Fruit fly (Drosophila melanogaster) whole organism, adult: ENCODE results near the gene Ufl1.

Experiments
- CG11617 ChIP-seq: fragments of 200-800 bp; sonication (Bioruptor generic); optimal IDR thresholded peaks from 2 replicates; lab custom pipeline; 2017; ENCODE audit warnings: mild to moderate bottlenecking, missing biosample characterization, missing genetic modification reagents, missing genetic modification characterization
- CG12768 ChIP-seq: fragments of 200-800 bp; sonication (Bioruptor generic); optimal IDR thresholded peaks from 2 replicates; lab custom pipeline; 2017; ENCODE audit warnings: missing biosample characterization, missing genetic modification characterization, mild to moderate bottlenecking, moderate library complexity, missing genetic modification reagents
- CG14711 ChIP-seq: fragments of 200-800 bp; sonication (Bioruptor generic); optimal IDR thresholded peaks from 2 replicates; lab custom pipeline; 2018; ENCODE audit warnings: missing biosample characterization, mild to moderate bottlenecking, missing genetic modification characterization, moderate library complexity
- CG33017 ChIP-seq: fragments of 200-800 bp; sonication (Bioruptor generic); optimal IDR thresholded peaks from 2 replicates; lab custom pipeline; 2018; ENCODE audit warnings: missing biosample characterization, mild to moderate bottlenecking, missing genetic modification characterization, moderate library complexity
- CG5204 ChIP-seq: fragments of 200-800 bp; sonication (Bioruptor generic); optimal IDR thresholded peaks from 2 replicates; lab custom pipeline; 2016; ENCODE audit warnings: missing biosample characterization, missing genetic modification characterization
- Clk ChIP-seq: fragments of 200-800 bp; sonication (Bioruptor generic); optimal IDR thresholded peaks from 2 replicates; lab custom pipeline; 2017; ENCODE audit warnings: missing biosample characterization, missing genetic modification characterization
- Crg-1 ChIP-seq: fragments of 200-800 bp; sonication (Bioruptor generic); optimal IDR thresholded peaks from 2 replicates; lab custom pipeline; 2016; ENCODE audit warnings: missing biosample characterization, missing genetic modification characterization
- cic ChIP-seq: fragments of 200-800 bp; sonication (Bioruptor generic); optimal IDR thresholded peaks from 2 replicates; lab custom pipeline; 2017; ENCODE audit warnings: missing biosample characterization, mild to moderate bottlenecking, missing genetic modification characterization, moderate library complexity
- tj ChIP-seq: fragments of 200-800 bp; sonication (Bioruptor generic); optimal IDR thresholded peaks from 3 replicates; lab custom pipeline; 2017; ENCODE audit warnings: missing biosample characterization, mild to moderate bottlenecking, missing genetic modification characterization, moderate library complexity
- toe ChIP-seq: fragments of 200-800 bp; sonication (Bioruptor generic); optimal IDR thresholded peaks from 2 replicates; lab custom pipeline; 2016; ENCODE audit warnings: missing biosample characterization, missing genetic modification characterization

DNA sequence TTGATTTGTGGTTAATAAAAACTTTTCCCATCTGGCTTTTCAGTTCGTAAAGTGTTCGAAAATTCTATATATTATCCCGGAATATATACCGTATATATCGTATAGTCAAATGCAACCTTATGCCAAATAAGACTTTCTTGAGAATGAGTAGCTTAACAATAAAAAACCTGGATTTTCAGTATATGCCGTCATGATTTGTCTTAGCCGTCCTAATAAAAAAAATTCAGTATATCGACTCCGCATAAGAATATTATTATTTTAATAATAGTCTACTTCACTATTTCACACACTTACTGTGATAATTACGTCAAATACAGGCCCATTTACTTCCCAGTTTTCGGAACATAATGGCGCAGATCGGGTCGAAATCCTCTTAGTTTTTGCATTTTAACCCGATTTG is 12.4 kb downstream of the Ufl1 start, which contains the start of gene Mst84B:
- no peak for TF ChIP-seq tj (GFP tag; lab: Kevin White, UChicago)
- no peak for TF ChIP-seq Clk
- no peak for TF ChIP-seq Crg-1 (GFP tag; lab: Kevin White, UChicago)
- TF ChIP-seq CG14711 (tag; lab: Kevin White, UChicago), result no peak
- no peak for TF ChIP-seq CG12768 (GFP tag; lab: Kevin White, UChicago)
- TF ChIP-seq CG5204, result no peak
- no peak for TF ChIP-seq CG33017 (tag; lab: Kevin White, UChicago)
- TF ChIP-seq toe (GFP tag; lab: Kevin White, UChicago), result no peak
- TF ChIP-seq cic (GFP tag; lab: Kevin White, UChicago), result no peak
- TF ChIP-seq CG11617, result no peak
